Fruit fly (Drosophila melanogaster): ENCODE measurements around the gene Hus1-like.

Gene Hus1-like

dm6 chr3R:4804828-4805707, 6.8 kb downstream of the Hus1-like start (continued):
- TF ChIP-seq CG33557 (GFP tag; optimal IDR thresholded peaks at IDR 0.05) (peak; percentile 53), sens (GFP tag) (peak; percentile 71), Rfx (GFP tag; IDR thresholded peaks at IDR 0.05) (peak; percentile 4), mirr (GFP tag; optimal IDR thresholded peaks at IDR 0.05) (peak; percentile 33), slou (GFP tag; optimal IDR thresholded peaks at IDR 0.05) (no peak), kni (GFP tag; optimal IDR thresholded peaks at IDR 0.05) (peak; percentile 85), aop (GFP tag; IDR thresholded peaks at IDR 0.05) (no peak), CG12104 (GFP tag; optimal IDR thresholded peaks at IDR 0.05) (peak; percentile 58), CG17385 (GFP tag; optimal IDR thresholded peaks at IDR 0.05) (peak; percentile 66), Hr78 (GFP tag; optimal IDR thresholded peaks at IDR 0.05) (no peak), Asciz (GFP tag; optimal IDR thresholded peaks at IDR 0.05) (peak; percentile 44), mld (GFP tag; IDR thresholded peaks at IDR 0.05; ENCODE audit: partially characterized antibody) (no peak), CG13775 (GFP tag; optimal IDR thresholded peaks at IDR 0.05) (peak; percentile 32), her (GFP tag; optimal IDR thresholded peaks at IDR 0.05) (no peak), stwl (tag; optimal IDR thresholded peaks at IDR 0.05) (peak; percentile 4), Spps (tag; optimal IDR thresholded peaks at IDR 0.05) (peak; percentile 46), sd (tag; optimal IDR thresholded peaks at IDR 0.05) (peak; percentile 2), CG2120 (GFP tag; optimal IDR thresholded peaks at IDR 0.05) (peak; percentile 18), dm (GFP tag; optimal IDR thresholded peaks at IDR 0.05) (peak; percentile 14), Six4 (GFP tag; optimal IDR thresholded peaks at IDR 0.05) (no peak), CG11504 (tag; optimal IDR thresholded peaks at IDR 0.05) (peak; percentile 84), CG2875 (GFP tag; optimal IDR thresholded peaks at IDR 0.05) (peak; percentile 46), E2f2 (GFP tag; IDR thresholded peaks at IDR 0.05) (0 out of 2 replicates have a peak, but pooled peaks have one; percentile 35), Ets97D (GFP tag; optimal IDR thresholded peaks at IDR 0.05) (no peak), CG9609 (GFP tag; optimal IDR thresholded peaks at IDR 0.05) (no peak), seq (GFP tag; IDR thresholded peaks at IDR 0.05) (no peak; the same call in 1 of the 2 replicates), CG17612 (GFP tag; IDR thresholded peaks at IDR 0.05) (no peak), Dip3 (GFP tag; optimal IDR thresholded peaks at IDR 0.05) (no peak), onecut (GFP tag; IDR thresholded peaks at IDR 0.05) (no peak), CG10321 (GFP tag; IDR thresholded peaks at IDR 0.05) (peak; percentile 70), CG32767 (GFP tag; IDR thresholded peaks at IDR 0.05) (peak; percentile 56; the same call in 1 of the 2 replicates), CG10979 (tag; optimal IDR thresholded peaks at IDR 0.05) (peak; percentile 70), Sox100B (GFP tag; optimal IDR thresholded peaks at IDR 0.05) (peak; percentile 77), YL-1 (GFP tag; optimal IDR thresholded peaks at IDR 0.05) (peak; percentile 15), Nf-YC (tag; optimal IDR thresholded peaks at IDR 0.05) (peak; percentile 57), CG10274 (GFP tag; optimal IDR thresholded peaks at IDR 0.05) (peak; percentile 44), NK7.1 (GFP tag; optimal IDR thresholded peaks at IDR 0.05) (no peak), bsh (GFP tag; optimal IDR thresholded peaks at IDR 0.05) (peak in 1 of 2 experiments; percentile 80), Bgb (GFP tag; IDR thresholded peaks at IDR 0.05; ENCODE audit: partially characterized antibody) (no peak), Dek (tag; optimal IDR thresholded peaks at IDR 0.05) (peak; percentile 47), eve (GFP tag; optimal IDR thresholded peaks at IDR 0.05) (no peak), CG1832 (GFP tag; optimal IDR thresholded peaks at IDR 0.05) (no peak), Doc2 (GFP tag; IDR thresholded peaks at IDR 0.05) (no peak), CG17829 (tag; optimal IDR thresholded peaks at IDR 0.05) (peak; percentile 78), CG12071 (GFP tag; optimal IDR thresholded peaks at IDR 0.05) (no peak), CG18599 (GFP tag; optimal IDR thresholded peaks at IDR 0.05) (peak; percentile 71), Meics (GFP tag; optimal IDR thresholded peaks at IDR 0.05) (peak; percentile 78), NC2β (GFP tag; optimal IDR thresholded peaks at IDR 0.05) (no peak)
